Worm (Caenorhabditis elegans) whole organism, early embryonic: ENCODE data around the gene daf-6.

ENCODE experiments used
- ama-1 ChIP-seq: fragments of 150-350 bp; optimal IDR thresholded peaks from 2 replicates; lab custom pipeline; 2014
- hmbx-1 ChIP-seq: sonication (generic microtip); optimal IDR thresholded peaks from 2 replicates; lab custom pipeline; 2016; ENCODE audit warnings: mild to moderate bottlenecking, missing genetic modification characterization, missing compliant biosample characterization
- sea-1 ChIP-seq: fragments of 200-800 bp; sonication (Bioruptor generic); conservative IDR thresholded peaks from 2 replicates; pipeline ENCODE4 v1.3.6; 2022; ENCODE audit warnings: missing genetic modification characterization, missing compliant biosample characterization
- tra-4 ChIP-seq: sonication (generic microtip); optimal IDR thresholded peaks from 2 replicates; lab custom pipeline; 2017; ENCODE audit warnings: missing genetic modification characterization, missing compliant biosample characterization

DNA sequence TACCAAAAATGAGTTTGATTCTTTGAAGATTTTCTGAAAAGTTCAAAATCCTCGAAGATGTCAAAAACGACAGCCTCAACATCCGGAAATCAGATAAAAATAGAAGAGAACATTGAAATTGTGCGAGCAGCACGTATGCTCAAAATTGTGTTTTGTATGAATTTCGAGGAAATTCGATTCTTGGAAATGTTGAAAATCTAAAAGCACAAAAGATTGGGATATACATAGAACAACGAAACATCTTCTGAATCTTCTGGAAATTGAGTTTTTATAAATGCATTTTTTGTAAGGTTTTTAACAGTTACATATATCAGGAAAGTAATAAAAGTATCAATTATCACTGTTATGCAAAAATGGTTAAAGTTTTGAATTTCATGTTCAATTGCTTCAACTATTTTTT is 22.4 kb downstream of the daf-6 start:
- TF ChIP-seq ama-1 (no peak), hmbx-1 (no peak), sea-1 (GFP tag; lab: Robert Waterston, UW) (no peak), tra-4 (no peak)
